Worm (Caenorhabditis elegans) whole organism, L1 larva: ENCODE measurements around the gene rpb-12.

Experiments used
- aly-2 ChIP-seq: fragments of 150-350 bp; optimal IDR thresholded peaks from 2 replicates; lab custom pipeline; 2014; ENCODE audit warnings: missing biosample characterization, missing genetic modification characterization
- fkh-10 ChIP-seq: sonication (generic microtip); optimal IDR thresholded peaks from 2 replicates; lab custom pipeline; 2017; ENCODE audit warnings: missing biosample characterization, missing genetic modification reagents, missing genetic modification characterization
- nhr-20 ChIP-seq: sonication (generic microtip); optimal IDR thresholded peaks from 2 replicates; lab custom pipeline; 2016; ENCODE audit warnings: mild to moderate bottlenecking, missing genetic modification characterization, missing compliant biosample characterization
- nhr-76 ChIP-seq: sonication (generic microtip); optimal IDR thresholded peaks from 2 replicates; lab custom pipeline; 2017; ENCODE audit warnings: missing biosample characterization, missing genetic modification characterization
- pag-3 ChIP-seq: sonication (generic microtip); optimal IDR thresholded peaks from 2 replicates; lab custom pipeline; 2017; ENCODE audit warnings: missing genetic modification characterization, mild to moderate bottlenecking, missing compliant biosample characterization, antibody characterized with exemption, borderline replicate concordance; ENCODE audit not compliant: insufficient read depth
- pqm-1 ChIP-seq: sonication (generic microtip); optimal IDR thresholded peaks from 3 replicates; lab custom pipeline; 2017; ENCODE audit warnings: missing biosample characterization, missing genetic modification characterization
- vab-15 ChIP-seq: sonication (generic microtip); optimal IDR thresholded peaks from 2 replicates; lab custom pipeline; 2017; ENCODE audit warnings: missing genotype, mild to moderate bottlenecking, missing genetic modification characterization, missing compliant biosample characterization

- no peak for TF ChIP-seq nhr-20 (tag; lab: Kevin White, UChicago)
- TF ChIP-seq pqm-1 (tag; lab: Kevin White, UChicago) = no peak
- no peak for TF ChIP-seq pag-3 (tag; lab: Kevin White, UChicago)
- no peak for TF ChIP-seq nhr-76 (tag; lab: Kevin White, UChicago)
- TF ChIP-seq aly-2 (tag; lab: Kevin White, UChicago) = no peak
- TF ChIP-seq fkh-10 = no peak
- TF ChIP-seq vab-15 (tag; lab: Kevin White, UChicago) = no peak
These were observed 16.1 kb downstream of the rpb-12 start for ce11 chrIV:9130605-9131004.
